Fruit fly (Drosophila melanogaster): ENCODE data around the gene Nf-YC.

DNA sequence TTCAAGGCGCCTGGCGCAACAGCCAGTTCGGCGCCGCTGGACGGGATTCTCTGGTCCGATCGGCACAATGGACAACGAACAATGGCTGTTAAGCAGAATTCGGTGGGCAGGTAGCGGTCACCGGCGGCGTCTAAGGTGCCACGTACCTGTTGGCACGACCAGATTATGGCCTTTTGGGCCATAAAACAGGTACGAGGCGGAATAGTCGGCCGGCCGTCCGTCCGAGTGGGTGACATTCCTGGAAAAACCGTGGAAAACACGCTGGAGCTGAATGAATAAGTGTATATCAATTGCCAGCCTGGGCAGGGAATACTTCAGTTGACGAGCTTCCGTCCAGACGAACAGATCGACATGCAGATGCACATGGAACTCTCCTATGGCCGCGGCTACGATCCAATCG is 2.2 kb upstream of the Nf-YC start, which contains the start of gene Atx-1:
- TF ChIP-seq CG8478 (optimal IDR thresholded peaks at IDR 0.05) (no peak), EcR (GFP tag; optimal IDR thresholded peaks at IDR 0.05) (no peak), psq (optimal IDR thresholded peaks at IDR 0.05) (no peak)
